Fruit fly (Drosophila melanogaster) whole organism, embryonic: Measurements from ENCODE around the gene CG7912.

Experiments used
- CG10959 ChIP-seq: fragments of 200-800 bp; sonication (Bioruptor generic); IDR thresholded peaks from 2 replicates; pipeline ENCODE4 v1.3.6; 2022; ENCODE audit warnings: missing biosample characterization, missing genetic modification characterization
- CG13123 ChIP-seq: fragments of 200-800 bp; sonication (Bioruptor generic); optimal IDR thresholded peaks from 2 replicates; lab custom pipeline; 2016; ENCODE audit warnings: missing biosample characterization, missing genetic modification characterization
- CG14667 ChIP-seq: fragments of 200-800 bp; sonication (Bioruptor generic); IDR thresholded peaks from 2 replicates; pipeline ENCODE4 v1.3.6; 2022; ENCODE audit warnings: missing biosample characterization, missing genetic modification characterization
- CG1529 ChIP-seq: fragments of 200-800 bp; sonication (Bioruptor generic); optimal IDR thresholded peaks from 3 replicates; lab custom pipeline; 2018; ENCODE audit warnings: missing biosample characterization, missing genetic modification characterization
- CG1602 ChIP-seq: fragments of 200-800 bp; sonication (Bioruptor generic); optimal IDR thresholded peaks from 3 replicates; lab custom pipeline; 2016; ENCODE audit warnings: missing biosample characterization, missing genetic modification characterization
- CG16779 ChIP-seq: fragments of 200-800 bp; sonication (Bioruptor generic); IDR thresholded peaks from 2 replicates; pipeline ENCODE4 v1.3.6; 2022; ENCODE audit warnings: missing biosample characterization, missing genetic modification characterization
- CG16813 ChIP-seq: fragments of 200-800 bp; sonication (Bioruptor generic); IDR thresholded peaks from 3 replicates; pipeline ENCODE4 v1.3.6; 2022; ENCODE audit warnings: missing biosample characterization, missing genetic modification characterization; ENCODE audit not compliant: partially characterized antibody
- CG17568 ChIP-seq: fragments of 200-800 bp; sonication (Bioruptor generic); optimal IDR thresholded peaks from 2 replicates; lab custom pipeline; 2018; ENCODE audit warnings: missing biosample characterization, mild to moderate bottlenecking, missing genetic modification characterization, moderate library complexity
- CG2202 ChIP-seq: fragments of 200-800 bp; sonication (Bioruptor generic); optimal IDR thresholded peaks from 2 replicates; lab custom pipeline; 2018; ENCODE audit warnings: missing biosample characterization, mild to moderate bottlenecking, missing genetic modification characterization
- CG2875 ChIP-seq: fragments of 200-800 bp; sonication (Bioruptor generic); optimal IDR thresholded peaks from 2 replicates; lab custom pipeline; 2017; ENCODE audit warnings: missing biosample characterization, mild to moderate bottlenecking, missing genetic modification characterization, missing genetic modification reagents
- CG2889 ChIP-seq: fragments of 200-800 bp; sonication (Bioruptor generic); IDR thresholded peaks from 3 replicates; pipeline ENCODE4 v1.3.6; 2022; ENCODE audit warnings: missing biosample characterization, missing genetic modification characterization
- CG30403 ChIP-seq: fragments of 200-800 bp; sonication (Bioruptor generic); optimal IDR thresholded peaks from 3 replicates; lab custom pipeline; 2016; ENCODE audit warnings: missing biosample characterization, missing genetic modification characterization
- CG30431 ChIP-seq: fragments of 200-800 bp; sonication (Bioruptor generic); optimal IDR thresholded peaks from 2 replicates; lab custom pipeline; 2017; ENCODE audit warnings: missing biosample characterization, missing genetic modification characterization
- CG31441 ChIP-seq: fragments of 200-800 bp; sonication (Bioruptor generic); IDR thresholded peaks from 2 replicates; pipeline ENCODE4 v1.3.6; 2022; ENCODE audit warnings: missing biosample characterization, missing genetic modification characterization
- CG32767 ChIP-seq: fragments of 200-800 bp; sonication (Bioruptor generic); IDR thresholded peaks from 2 replicates; pipeline ENCODE4 v1.3.6; 2022; ENCODE audit warnings: missing biosample characterization, missing genetic modification characterization
- CG33213 ChIP-seq: fragments of 200-800 bp; sonication (Bioruptor generic); optimal IDR thresholded peaks from 3 replicates; lab custom pipeline; 2016; ENCODE audit warnings: missing biosample characterization, missing genetic modification characterization
- CG3407 ChIP-seq: fragments of 200-800 bp; sonication (Bioruptor generic); optimal IDR thresholded peaks from 2 replicates; lab custom pipeline; 2018; ENCODE audit warnings: missing biosample characterization, mild to moderate bottlenecking, missing genetic modification characterization
- CG3847 ChIP-seq: fragments of 200-800 bp; sonication (Bioruptor generic); IDR thresholded peaks from 2 replicates; pipeline ENCODE4 v1.3.6; 2022; ENCODE audit warnings: missing biosample characterization, missing genetic modification characterization
- CG4404 ChIP-seq: fragments of 200-800 bp; sonication (Bioruptor generic); IDR thresholded peaks from 2 replicates; pipeline ENCODE4 v1.3.6; 2022; ENCODE audit warnings: missing biosample characterization, missing genetic modification characterization
- CG4820 ChIP-seq: fragments of 200-800 bp; sonication (Bioruptor generic); optimal IDR thresholded peaks from 3 replicates; lab custom pipeline; 2016; ENCODE audit warnings: missing biosample characterization, missing genetic modification characterization
- CG6683 ChIP-seq: fragments of 200-800 bp; sonication (Bioruptor generic); optimal IDR thresholded peaks from 2 replicates; lab custom pipeline; 2017; ENCODE audit warnings: missing biosample characterization, mild to moderate bottlenecking, missing genetic modification characterization, missing genetic modification reagents
- Dip3 ChIP-seq: fragments of 200-800 bp; sonication (Bioruptor generic); optimal IDR thresholded peaks from 3 replicates; lab custom pipeline; 2016; ENCODE audit warnings: missing biosample characterization, missing genetic modification characterization
- HLH54F ChIP-seq: fragments of 200-800 bp; sonication (Bioruptor generic); optimal IDR thresholded peaks from 3 replicates; lab custom pipeline; 2016; ENCODE audit warnings: missing biosample characterization, missing genetic modification characterization
- HmgZ ChIP-seq: fragments of 200-800 bp; sonication (Bioruptor generic); optimal IDR thresholded peaks from 2 replicates; lab custom pipeline; 2018; ENCODE audit warnings: missing biosample characterization, mild to moderate bottlenecking, missing genetic modification characterization
- Meics ChIP-seq: fragments of 200-800 bp; sonication (Bioruptor generic); optimal IDR thresholded peaks from 2 replicates; lab custom pipeline; 2017; ENCODE audit warnings: missing biosample characterization, mild to moderate bottlenecking, missing genetic modification characterization
- NC2β ChIP-seq: fragments of 200-800 bp; sonication (Bioruptor generic); optimal IDR thresholded peaks from 2 replicates; lab custom pipeline; 2016; ENCODE audit warnings: missing biosample characterization, missing genetic modification characterization
- Nf-YA ChIP-seq: fragments of 200-800 bp; sonication (Bioruptor generic); IDR thresholded peaks from 2 replicates; pipeline ENCODE4 v1.3.6; 2022; ENCODE audit warnings: missing biosample characterization, missing genetic modification characterization
- Scr ChIP-seq: fragments of 200-800 bp; sonication (Bioruptor generic); IDR thresholded peaks from 2 replicates; pipeline ENCODE4 v1.3.6; 2022; ENCODE audit warnings: missing biosample characterization, missing genetic modification characterization; ENCODE audit not compliant: partially characterized antibody
- Sin3A ChIP-seq: fragments of >200 bp; optimal IDR thresholded peaks from 2 replicates; lab custom pipeline; 2018
- al ChIP-seq: fragments of 200-800 bp; sonication (Bioruptor generic); IDR thresholded peaks from 2 replicates; pipeline ENCODE4 v1.3.6; 2022; ENCODE audit warnings: missing biosample characterization, missing genetic modification characterization
- aop ChIP-seq: fragments of 200-800 bp; sonication (Bioruptor generic); IDR thresholded peaks from 2 replicates; pipeline ENCODE4 v1.3.6; 2022; ENCODE audit warnings: missing biosample characterization, missing genetic modification characterization
- bowl ChIP-seq: fragments of 200-800 bp; sonication (Bioruptor generic); IDR thresholded peaks from 2 replicates; pipeline ENCODE4 v1.3.6; 2022; ENCODE audit warnings: missing biosample characterization, missing genetic modification characterization
- caup ChIP-seq: fragments of 200-800 bp; sonication (Bioruptor generic); optimal IDR thresholded peaks from 3 replicates; lab custom pipeline; 2017; ENCODE audit warnings: missing biosample characterization, mild to moderate bottlenecking, missing genetic modification characterization, moderate library complexity; ENCODE audit not compliant: severe bottlenecking
- ci ChIP-seq: fragments of 200-800 bp; sonication (Bioruptor generic); IDR thresholded peaks from 3 replicates; pipeline ENCODE4 v1.3.6; 2022; ENCODE audit warnings: missing biosample characterization, missing genetic modification characterization
- crol ChIP-seq: fragments of 200-800 bp; sonication (Bioruptor generic); IDR thresholded peaks from 2 replicates; pipeline ENCODE4 v1.3.6; 2022; ENCODE audit warnings: missing biosample characterization, missing genetic modification characterization
- en ChIP-seq: fragments of 200-800 bp; sonication (Bioruptor generic); optimal IDR thresholded peaks from 2 replicates; lab custom pipeline; 2016; ENCODE audit warnings: missing biosample characterization, missing genetic modification characterization
- fru ChIP-seq: fragments of >200 bp; optimal IDR thresholded peaks from 2 replicates; lab custom pipeline; 2017
- grn ChIP-seq: fragments of 200-800 bp; sonication (Bioruptor generic); optimal IDR thresholded peaks from 3 replicates; lab custom pipeline; 2017; ENCODE audit warnings: missing biosample characterization, missing genetic modification characterization
- hbn ChIP-seq: fragments of 200-800 bp; sonication (Bioruptor generic); IDR thresholded peaks from 2 replicates; pipeline ENCODE4 v1.3.6; 2022; ENCODE audit warnings: missing biosample characterization, missing genetic modification characterization; ENCODE audit not compliant: partially characterized antibody
- lilli ChIP-seq: fragments of 200-800 bp; sonication (Bioruptor generic); optimal IDR thresholded peaks from 3 replicates; lab custom pipeline; 2016; ENCODE audit warnings: missing biosample characterization, missing genetic modification characterization
- otp ChIP-seq: fragments of 200-800 bp; sonication (Bioruptor generic); IDR thresholded peaks from 3 replicates; pipeline ENCODE4, ENCODE4 v1.3.6; 2022; ENCODE audit warnings: missing biosample characterization, missing genetic modification characterization
- pnt ChIP-seq: fragments of 200-800 bp; sonication (Bioruptor generic); optimal IDR thresholded peaks from 3 replicates; lab custom pipeline; 2016; ENCODE audit warnings: missing biosample characterization, missing genetic modification characterization
- ro ChIP-seq: fragments of 200-800 bp; sonication (Bioruptor generic); IDR thresholded peaks from 2 replicates; pipeline ENCODE4 v1.3.6; 2022; ENCODE audit warnings: missing biosample characterization, missing genetic modification characterization
- scrt ChIP-seq: fragments of 200-800 bp; sonication (Bioruptor generic); optimal IDR thresholded peaks from 2 replicates; lab custom pipeline; 2018; ENCODE audit warnings: missing biosample characterization, mild to moderate bottlenecking, missing genetic modification characterization, moderate library complexity
- shn ChIP-seq: fragments of 200-800 bp; sonication (Bioruptor generic); optimal IDR thresholded peaks from 3 replicates; lab custom pipeline; 2016; ENCODE audit warnings: missing biosample characterization, missing genetic modification characterization
- sim ChIP-seq: fragments of 200-800 bp; sonication (Bioruptor generic); IDR thresholded peaks from 2 replicates; pipeline ENCODE4 v1.3.6; 2022; ENCODE audit warnings: missing biosample characterization, missing genetic modification characterization
- slp2 ChIP-seq: fragments of 200-800 bp; sonication (Bioruptor generic); optimal IDR thresholded peaks from 2 replicates; lab custom pipeline; 2016; ENCODE audit warnings: missing biosample characterization, missing genetic modification characterization
- tap ChIP-seq: fragments of 200-800 bp; optimal IDR thresholded peaks from 3 replicates; lab custom pipeline; 2019; ENCODE audit warnings: missing biosample characterization, mild to moderate bottlenecking, missing genetic modification characterization, moderate library complexity
- tio ChIP-seq: fragments of 200-800 bp; sonication (Bioruptor generic); optimal IDR thresholded peaks from 2 replicates; lab custom pipeline; 2017; ENCODE audit warnings: missing biosample characterization, missing genetic modification characterization, inconsistent platforms
- ttk ChIP-seq: fragments of 200-800 bp; sonication (Bioruptor generic); IDR thresholded peaks from 2 replicates; pipeline ENCODE4 v2.1.2; 2022; ENCODE audit warnings: missing biosample characterization, missing genetic modification characterization
- vfl ChIP-seq: fragments of 200-800 bp; sonication (Bioruptor generic); optimal IDR thresholded peaks from 2 replicates; lab custom pipeline; 2016; ENCODE audit warnings: missing biosample characterization, missing genetic modification characterization
- zen2 ChIP-seq: fragments of 200-800 bp; sonication (Bioruptor generic); IDR thresholded peaks from 3 replicates; pipeline ENCODE4 v1.3.6; 2022; ENCODE audit warnings: missing biosample characterization, missing genetic modification characterization; ENCODE audit not compliant: partially characterized antibody

CG7912 gene

DNA sequence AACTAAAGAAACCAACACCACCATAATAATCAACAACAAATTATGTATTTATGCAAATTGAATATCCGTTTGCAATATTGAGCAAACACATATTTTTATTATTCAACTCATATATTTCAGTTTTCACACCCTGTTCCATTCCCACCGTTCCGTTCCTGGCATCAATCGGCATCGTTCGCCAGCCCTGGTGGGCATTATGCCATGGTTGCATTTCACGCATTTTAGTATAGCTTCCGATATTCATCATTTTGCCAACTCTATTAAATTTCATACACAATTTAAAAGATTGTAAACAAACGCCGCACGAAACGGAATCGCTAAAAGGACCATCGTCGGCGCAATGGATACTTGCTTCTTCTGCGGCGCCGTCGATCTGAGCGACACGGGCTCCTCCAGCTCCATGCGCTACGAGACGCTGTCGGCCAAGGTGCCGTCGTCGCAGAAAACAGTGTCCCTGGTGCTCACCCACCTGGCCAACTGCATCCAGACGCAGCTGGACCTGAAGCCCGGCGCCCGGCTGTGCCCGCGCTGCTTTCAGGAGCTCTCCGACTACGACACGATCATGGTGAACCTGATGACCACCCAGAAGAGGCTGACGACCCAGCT lies 34.3 kb upstream of the CG7912 start, which contains the start of gene Sry-delta (continued):
- no peak for TF ChIP-seq ro (GFP tag; lab: Robert Waterston, UW)
- peak; percentile 65 for TF ChIP-seq en
- peak; percentile 48 for TF ChIP-seq CG2202 (tag; lab: Kevin White, UChicago)
- TF ChIP-seq aop (GFP tag; lab: Robert Waterston, UW), result peak; percentile 83
- peak; percentile 16 for TF ChIP-seq CG30431 (GFP tag; lab: Kevin White, UChicago)
- peak; percentile 51 for TF ChIP-seq tap (tag; lab: Kevin White, UChicago)
- 0 out of 2 replicates have a peak, but pooled peaks have one; percentile 25 for TF ChIP-seq bowl (GFP tag; lab: Robert Waterston, UW)
- no peak for TF ChIP-seq CG10959
- TF ChIP-seq CG30403 (GFP tag; lab: Kevin White, UChicago), result peak; percentile 90
- TF ChIP-seq CG1602 (GFP tag; lab: Kevin White, UChicago), result peak; percentile 74
- TF ChIP-seq otp (GFP tag; lab: Robert Waterston, UW), result peak; percentile 80
- peak; percentile 62; the same call in 1 of the 2 replicates for TF ChIP-seq Nf-YA (GFP tag; lab: Robert Waterston, UW)
- no peak for TF ChIP-seq caup (GFP tag; lab: Kevin White, UChicago)
- TF ChIP-seq pnt (GFP tag; lab: Kevin White, UChicago), result peak; percentile 86
- peak; percentile 90 for TF ChIP-seq HLH54F (GFP tag; lab: Kevin White, UChicago)
- TF ChIP-seq CG16813, result peak; percentile 78
- peak; percentile 80 for TF ChIP-seq al (GFP tag; lab: Robert Waterston, UW)
- TF ChIP-seq lilli, result peak; percentile 93
- TF ChIP-seq CG16779 (GFP tag; lab: Robert Waterston, UW), result peak; percentile 68
- no peak for TF ChIP-seq CG17568 (GFP tag; lab: Kevin White, UChicago)
- TF ChIP-seq Dip3 (GFP tag; lab: Kevin White, UChicago), result peak; percentile 87
- TF ChIP-seq HmgZ (tag; lab: Kevin White, UChicago), result peak; percentile 90
- TF ChIP-seq Scr (GFP tag; lab: Robert Waterston, UW), result peak; percentile 76
- peak; percentile 65 for TF ChIP-seq CG4820 (GFP tag; lab: Kevin White, UChicago)
- peak; percentile 71 for TF ChIP-seq hbn (GFP tag; lab: Robert Waterston, UW)
- peak; percentile 58; the same call in 1 of the 2 replicates for TF ChIP-seq CG4404
- peak; percentile 93 for TF ChIP-seq CG14667 (GFP tag; lab: Robert Waterston, UW)
- TF ChIP-seq CG13123 (GFP tag; lab: Kevin White, UChicago), result peak; percentile 40
- TF ChIP-seq CG1529, result no peak
- no peak for TF ChIP-seq tio
- peak; percentile 90 for TF ChIP-seq CG33213 (GFP tag; lab: Kevin White, UChicago)
- TF ChIP-seq Sin3A (lab: Kevin White, UChicago), result peak; percentile 71
- no peak; the same call in 2 of the 3 replicates for TF ChIP-seq zen2 (GFP tag; lab: Robert Waterston, UW)
- TF ChIP-seq crol (GFP tag; lab: Robert Waterston, UW), result no peak
- TF ChIP-seq CG2889, result peak; percentile 55; the same call in 2 of the 3 replicates
- peak; percentile 13 for TF ChIP-seq CG2875
- TF ChIP-seq Meics (GFP tag; lab: Kevin White, UChicago), result peak; percentile 76
- no peak; the same call in 1 of the 2 replicates for TF ChIP-seq CG31441 (GFP tag; lab: Robert Waterston, UW)
- TF ChIP-seq vfl (GFP tag; lab: Kevin White, UChicago), result peak; percentile 92
- TF ChIP-seq fru, result no peak
- TF ChIP-seq shn (GFP tag; lab: Kevin White, UChicago), result peak; percentile 80
- TF ChIP-seq NC2β (GFP tag; lab: Kevin White, UChicago), result peak; percentile 86
- peak; percentile 69 for TF ChIP-seq CG3847 (GFP tag; lab: Robert Waterston, UW)
- TF ChIP-seq scrt (GFP tag; lab: Kevin White, UChicago), result no peak
- peak; percentile 71 for TF ChIP-seq CG32767
- no peak for TF ChIP-seq sim (GFP tag; lab: Robert Waterston, UW)
- peak; percentile 50 for TF ChIP-seq CG6683
- peak; percentile 69 for TF ChIP-seq ttk (GFP tag; lab: Robert Waterston, UW)
- TF ChIP-seq grn (GFP tag; lab: Kevin White, UChicago), result no peak
- no peak for TF ChIP-seq CG3407 (GFP tag; lab: Kevin White, UChicago)
- peak; percentile 77 for TF ChIP-seq slp2 (GFP tag; lab: Kevin White, UChicago)
- TF ChIP-seq ci (GFP tag; lab: Robert Waterston, UW), result peak; percentile 86
